Worm (Caenorhabditis elegans) whole organism, L1 larva: ENCODE measurements around the gene wdr-54.

Experiments used
- C16A3.4 ChIP-seq: fragments of 150-350 bp; optimal IDR thresholded peaks from 2 replicates; lab custom pipeline; 2014; ENCODE audit warnings: missing biosample characterization, missing genetic modification characterization
- Y116A8C.19 ChIP-seq: sonication (generic microtip); optimal IDR thresholded peaks from 2 replicates; lab custom pipeline; 2016; ENCODE audit warnings: missing compliant biosample characterization, missing genetic modification characterization, borderline replicate concordance
- aha-1 ChIP-seq: fragments of 150-350 bp; optimal IDR thresholded peaks from 2 replicates; lab custom pipeline; 2014; ENCODE audit warnings: missing biosample characterization, missing genetic modification characterization
- aly-2 ChIP-seq: fragments of 150-350 bp; optimal IDR thresholded peaks from 2 replicates; lab custom pipeline; 2014; ENCODE audit warnings: missing biosample characterization, missing genetic modification characterization
- ama-1 ChIP-seq: fragments of 150-350 bp; optimal IDR thresholded peaks from 2 replicates; lab custom pipeline; 2014
- blmp-1 ChIP-seq: fragments of 150-350 bp; optimal IDR thresholded peaks from 2 replicates; lab custom pipeline; 2014; ENCODE audit warnings: missing biosample characterization, missing genetic modification characterization
- efl-1 ChIP-seq, 4 experiments: fragments of 150-350 bp; optimal IDR thresholded peaks in 3 of 4; peaks in 1 of 4; 1 replicate in 1 of 4; 2 replicates in 3 of 4; lab custom pipeline; 2014; ENCODE audit warnings: missing biosample characterization in 2 of 4, missing genetic modification characterization in 2 of 4, missing genetic modification reagents in 2 of 4
- efl-3 ChIP-seq: fragments of 200-800 bp; sonication (Bioruptor generic); optimal IDR thresholded peaks from 2 replicates; lab custom pipeline; 2018; ENCODE audit warnings: mild to moderate bottlenecking, missing genetic modification characterization, missing compliant biosample characterization
- elt-2 ChIP-seq: sonication (generic microtip); optimal IDR thresholded peaks from 2 replicates; lab custom pipeline; 2016; ENCODE audit warnings: missing genetic modification characterization, mild to moderate bottlenecking, inconsistent platforms, missing compliant biosample characterization, missing genetic modification reagents
- elt-3 ChIP-seq, 6 experiments: fragments of 150-350 bp in 1 of 6; sonication (generic microtip); optimal IDR thresholded peaks; 2 replicates each; lab custom pipeline; 2017 to 2018; ENCODE audit warnings: missing biosample characterization in 6 of 6, missing genetic modification characterization in 6 of 6, inconsistent platforms in 1 of 6
- ets-5 ChIP-seq: fragments of 200-800 bp; sonication (Bioruptor generic); IDR thresholded peaks from 2 replicates; pipeline ENCODE4 v1.3.6; 2022; ENCODE audit warnings: missing genetic modification characterization, missing compliant biosample characterization
- fkh-4 ChIP-seq: sonication (generic microtip); optimal IDR thresholded peaks from 2 replicates; lab custom pipeline; 2016; ENCODE audit warnings: missing compliant biosample characterization, missing genetic modification characterization, borderline replicate concordance
- fkh-8 ChIP-seq: sonication (generic microtip); optimal IDR thresholded peaks from 2 replicates; lab custom pipeline; 2016; ENCODE audit warnings: mild to moderate bottlenecking, missing genetic modification characterization, missing compliant biosample characterization
- fos-1 ChIP-seq: fragments of 150-350 bp; optimal IDR thresholded peaks from 2 replicates; lab custom pipeline; 2014; ENCODE audit warnings: missing biosample characterization, missing genetic modification characterization
- hlh-4 ChIP-seq: sonication (generic microtip); optimal IDR thresholded peaks from 2 replicates; lab custom pipeline; 2016; ENCODE audit warnings: mild to moderate bottlenecking, missing genetic modification characterization, missing compliant biosample characterization
- irx-1 ChIP-seq: sonication (generic microtip); optimal IDR thresholded peaks from 2 replicates; lab custom pipeline; 2016; ENCODE audit warnings: missing genetic modification characterization, missing compliant biosample characterization
- lin-14 ChIP-seq: fragments of 200-800 bp; sonication (Bioruptor generic); optimal IDR thresholded peaks from 2 replicates; lab custom pipeline; 2018; ENCODE audit warnings: mild to moderate bottlenecking, missing genetic modification characterization, moderate library complexity, missing compliant biosample characterization
- lin-15B ChIP-seq: fragments of 150-350 bp; sonication (generic microtip); optimal IDR thresholded peaks from 3 replicates; lab custom pipeline; 2014; ENCODE audit warnings: missing biosample characterization, missing genetic modification characterization
- lin-39 ChIP-seq: fragments of 150-350 bp; optimal IDR thresholded peaks from 2 replicates; lab custom pipeline; 2014; ENCODE audit warnings: missing biosample characterization, missing genetic modification reagents, missing genetic modification characterization
- lir-3 ChIP-seq: sonication (generic microtip); optimal IDR thresholded peaks from 2 replicates; lab custom pipeline; 2016; ENCODE audit warnings: mild to moderate bottlenecking, missing genetic modification characterization, moderate library complexity, missing compliant biosample characterization; ENCODE audit not compliant: poor library complexity
- mab-9 ChIP-seq: fragments of 200-800 bp; sonication (Bioruptor generic); IDR thresholded peaks from 2 replicates; pipeline ENCODE4 v1.3.6; 2022; ENCODE audit warnings: missing genetic modification reagents, missing genetic modification characterization, missing compliant biosample characterization
- mdl-1 ChIP-seq, 2 experiments: fragments of 150-350 bp; optimal IDR thresholded peaks; 2 replicates each; lab custom pipeline; 2014 to 2017; ENCODE audit warnings: missing biosample characterization in 2 of 2, missing genetic modification characterization in 2 of 2, inconsistent platforms in 1 of 2
- mef-2 ChIP-seq: fragments of 150-350 bp; optimal IDR thresholded peaks from 2 replicates; lab custom pipeline; 2014; ENCODE audit warnings: missing biosample characterization, missing genetic modification characterization
- nhr-11 ChIP-seq: fragments of 150-350 bp; optimal IDR thresholded peaks from 2 replicates; lab custom pipeline; 2014; ENCODE audit warnings: missing biosample characterization, missing genetic modification characterization
- nhr-12 ChIP-seq: sonication (generic microtip); optimal IDR thresholded peaks from 2 replicates; lab custom pipeline; 2017; ENCODE audit warnings: missing biosample characterization, missing genetic modification characterization
- nhr-19 ChIP-seq: fragments of 200-800 bp; sonication (Bioruptor generic); conservative IDR thresholded peaks from 2 replicates; pipeline ENCODE4 v1.3.6; 2022; ENCODE audit warnings: missing genetic modification characterization, missing compliant biosample characterization
- nhr-20 ChIP-seq: sonication (generic microtip); optimal IDR thresholded peaks from 2 replicates; lab custom pipeline; 2016; ENCODE audit warnings: mild to moderate bottlenecking, missing genetic modification characterization, missing compliant biosample characterization
- nhr-71 ChIP-seq: sonication (generic microtip); optimal IDR thresholded peaks from 2 replicates; lab custom pipeline; 2016; ENCODE audit warnings: mild to moderate bottlenecking, missing genetic modification characterization, moderate library complexity, missing compliant biosample characterization
- nhr-76 ChIP-seq: sonication (generic microtip); optimal IDR thresholded peaks from 2 replicates; lab custom pipeline; 2017; ENCODE audit warnings: missing biosample characterization, missing genetic modification characterization
- pag-3 ChIP-seq: sonication (generic microtip); optimal IDR thresholded peaks from 2 replicates; lab custom pipeline; 2017; ENCODE audit warnings: missing genetic modification characterization, mild to moderate bottlenecking, missing compliant biosample characterization, antibody characterized with exemption, borderline replicate concordance; ENCODE audit not compliant: insufficient read depth
- rnt-1 ChIP-seq: sonication (generic microtip); optimal IDR thresholded peaks from 2 replicates; lab custom pipeline; 2016; ENCODE audit warnings: mild to moderate bottlenecking, missing genetic modification characterization, moderate library complexity, missing compliant biosample characterization
- snpc-4 ChIP-seq: fragments of 150-350 bp; optimal IDR thresholded peaks from 2 replicates; lab custom pipeline; 2014; ENCODE audit warnings: missing biosample characterization, missing genetic modification characterization
- snu-23 ChIP-seq: sonication (generic microtip); optimal IDR thresholded peaks from 2 replicates; lab custom pipeline; 2016; ENCODE audit warnings: missing genetic modification characterization, missing compliant biosample characterization
- sox-4 ChIP-seq: sonication (generic microtip); optimal IDR thresholded peaks from 2 replicates; lab custom pipeline; 2016; ENCODE audit warnings: missing genetic modification characterization, missing compliant biosample characterization
- swsn-7 ChIP-seq: sonication (generic microtip); optimal IDR thresholded peaks from 2 replicates; lab custom pipeline; 2016; ENCODE audit warnings: missing genetic modification characterization, missing compliant biosample characterization
- tbx-2 ChIP-seq: sonication (generic microtip); optimal IDR thresholded peaks from 2 replicates; lab custom pipeline; 2016; ENCODE audit warnings: missing genetic modification characterization, missing compliant biosample characterization
- tlp-1 ChIP-seq: fragments of 150-350 bp; optimal IDR thresholded peaks from 2 replicates; lab custom pipeline; 2014; ENCODE audit warnings: missing biosample characterization, missing genetic modification characterization
- xbp-1 ChIP-seq: sonication (generic microtip); optimal IDR thresholded peaks from 2 replicates; lab custom pipeline; 2016; ENCODE audit warnings: missing genetic modification characterization, missing compliant biosample characterization
- zag-1 ChIP-seq: fragments of 150-350 bp; optimal IDR thresholded peaks from 2 replicates; lab custom pipeline; 2014; ENCODE audit warnings: missing biosample characterization, missing genetic modification characterization
- zip-4 ChIP-seq: fragments of 200-800 bp; sonication (Bioruptor generic); optimal IDR thresholded peaks from 2 replicates; lab custom pipeline; 2018; ENCODE audit warnings: mild to moderate bottlenecking, missing genetic modification characterization, moderate library complexity, missing compliant biosample characterization

wdr-54 gene

DNA sequence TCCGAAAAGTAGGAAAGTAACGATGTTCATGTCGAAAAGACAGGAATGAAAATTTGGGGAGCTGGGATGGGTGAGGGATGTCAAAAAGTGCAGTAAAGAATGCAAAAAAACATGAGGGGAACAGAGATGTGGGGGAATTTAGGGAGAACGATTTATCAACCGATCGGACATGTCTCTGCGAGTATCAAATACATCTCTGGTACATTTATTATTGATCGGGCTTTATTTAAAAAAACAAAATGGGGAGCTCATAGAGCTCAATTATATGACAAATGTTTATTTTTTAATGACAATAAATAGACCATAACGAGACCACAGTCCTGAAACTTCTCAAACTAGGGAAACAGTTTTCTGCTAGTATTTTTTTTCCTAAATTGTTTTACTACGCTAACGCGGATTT, 18.0 kb upstream of the wdr-54 start, which contains the start of gene F25E2.2:
Gene F25E2.2, minus strand, starts transcription at position 101 of the 400 bp plus-strand sequence.
- TF ChIP-seq nhr-11 (no peak), lir-3 (tag; lab: Kevin White, UChicago) (no peak), C16A3.4 (no peak), efl-1 (optimal IDR thresholded peaks at IDR 0.05; lab: Kevin White, UChicago) (no peak), efl-1 (GFP tag; optimal IDR thresholded peaks at IDR 0.05 in 1 of 2; lab: Kevin White, UChicago) (no peak)

DNA sequence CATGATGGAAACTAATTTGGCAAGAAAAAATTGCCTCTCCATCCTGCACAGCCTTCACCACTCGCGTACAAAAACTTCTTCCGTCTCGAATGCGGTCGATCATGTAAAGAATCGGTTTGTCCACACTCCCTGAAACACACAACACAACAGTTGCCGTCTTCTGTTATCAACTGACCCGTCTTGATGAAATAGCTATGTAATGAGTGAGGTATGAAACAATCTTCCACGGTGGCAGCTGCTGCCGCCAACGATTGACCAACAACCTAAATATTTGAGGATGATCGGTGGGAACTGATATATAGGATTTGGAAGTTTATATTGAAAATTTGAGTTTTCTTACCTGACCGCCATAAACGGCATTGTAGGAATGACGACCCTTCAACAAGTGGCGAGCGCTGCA, 16.4 kb upstream of the wdr-54 start:
- 0 out of 2 replicates have a peak, but pooled peaks have one; percentile 27 for TF ChIP-seq nhr-19
- TF ChIP-seq lin-14 (GFP tag; lab: Kevin White, UChicago) = peak; percentile 42
- no peak for TF ChIP-seq aly-2 (tag; lab: Kevin White, UChicago)
- TF ChIP-seq nhr-71 (tag; lab: Kevin White, UChicago) = peak; percentile 47
- peak; percentile 36 for TF ChIP-seq pag-3
- no peak for TF ChIP-seq sox-4 (tag; lab: Kevin White, UChicago)
- TF ChIP-seq snu-23 (GFP tag; lab: Kevin White, UChicago) = peak; percentile 13
- peak; percentile 59 for TF ChIP-seq rnt-1 (tag; lab: Kevin White, UChicago)

DNA sequence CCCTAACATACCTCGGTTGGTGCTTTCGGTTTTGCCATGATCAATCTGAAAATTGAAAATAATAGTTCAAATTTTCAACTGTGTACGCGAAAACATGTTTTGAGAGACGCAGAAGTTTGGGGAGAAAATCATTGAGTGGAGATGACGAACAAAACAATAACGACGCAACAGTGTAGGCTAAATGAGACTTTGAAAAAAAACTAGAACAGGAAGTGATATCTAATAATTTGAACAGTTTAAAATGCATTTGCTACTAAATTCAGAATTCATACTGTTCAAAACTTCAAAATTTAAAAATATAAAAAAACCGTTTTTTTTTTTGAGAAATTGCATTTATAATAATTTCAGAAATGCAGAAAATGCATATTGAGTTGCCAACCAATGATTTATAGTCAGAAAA, 15.6 kb upstream of the wdr-54 start, which contains the start of gene F25E2.3:
Gene F25E2.3, minus strand, starts transcription at position 101 of the 400 bp plus-strand sequence.
- TF ChIP-seq rnt-1 (tag; lab: Kevin White, UChicago) (no peak), ets-5 (GFP tag; lab: Robert Waterston, UW) (no peak), swsn-7 (tag; lab: Kevin White, UChicago) (no peak), efl-3 (no peak), lin-15B (tag; lab: Kevin White, UChicago) (no peak), blmp-1 (tag; lab: Kevin White, UChicago) (no peak), fkh-4 (tag; lab: Kevin White, UChicago) (no peak), mdl-1 (tag; optimal IDR thresholded peaks at IDR 0.05; lab: Kevin White, UChicago) (no peak), sox-4 (tag; lab: Kevin White, UChicago) (no peak), elt-3 (tag; optimal IDR thresholded peaks at IDR 0.05; lab: Kevin White, UChicago) (no peak), tbx-2 (tag; lab: Kevin White, UChicago) (no peak), nhr-12 (no peak), nhr-11 (no peak), fos-1 (tag; lab: Kevin White, UChicago) (no peak), nhr-20 (tag; lab: Kevin White, UChicago) (no peak), xbp-1 (tag; lab: Kevin White, UChicago) (no peak), zag-1 (tag; lab: Kevin White, UChicago) (no peak), irx-1 (no peak), tlp-1 (no peak), hlh-4 (tag; lab: Kevin White, UChicago) (no peak)
- TF ChIP-seq, all 84 proteins: peak for 0

DNA sequence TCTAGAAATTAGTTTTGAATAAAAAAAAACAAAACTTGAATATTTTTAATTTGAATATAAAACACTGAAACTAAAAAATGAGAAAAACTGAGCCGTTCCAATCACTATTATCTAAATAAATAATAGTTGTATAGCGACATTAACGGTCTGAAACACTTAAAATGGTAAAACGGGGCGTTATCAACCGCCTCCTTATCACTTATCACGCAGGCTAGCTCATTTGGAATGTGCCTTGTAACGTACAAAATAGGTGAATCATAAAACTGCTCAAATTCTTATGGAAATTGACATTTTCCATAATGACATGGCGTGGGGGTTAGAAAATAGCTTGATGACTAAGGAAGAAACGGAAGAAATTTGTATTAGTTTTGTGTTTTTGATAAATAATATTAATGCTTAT, 12.8 kb upstream of the wdr-54 start, which contains the start of gene ifd-2:
Gene ifd-2, minus strand, starts transcription at position 1 of the 400 bp plus-strand sequence.
- no peak for TF ChIP-seq aha-1
- no peak for TF ChIP-seq efl-1 (optimal IDR thresholded peaks at IDR 0.05; lab: Kevin White, UChicago)
- peak in 1 of 2 experiments; percentile 7 for TF ChIP-seq efl-1 (GFP tag; optimal IDR thresholded peaks at IDR 0.05 in 1 of 2; lab: Kevin White, UChicago)
- TF ChIP-seq elt-2 (tag; lab: Kevin White, UChicago) = peak; percentile 51

DNA sequence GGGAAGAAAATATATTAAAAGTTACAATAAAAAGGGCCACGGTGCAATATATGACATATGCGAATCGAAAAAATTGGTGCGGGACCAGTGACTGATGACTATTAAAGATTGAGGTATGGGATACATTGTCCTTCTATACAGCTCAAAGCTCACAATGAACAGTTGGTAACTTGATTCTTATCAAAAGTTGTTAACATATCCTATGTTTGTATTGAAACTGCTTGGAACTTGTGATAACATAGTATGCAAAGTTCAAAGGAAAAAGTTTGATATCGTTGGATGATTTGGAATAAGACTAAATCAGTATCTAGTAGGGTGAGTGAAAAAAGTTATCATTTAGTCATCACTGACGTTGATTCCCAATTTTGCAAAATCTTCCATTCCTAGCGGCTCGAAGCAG, 10.7 kb upstream of the wdr-54 start:
- TF ChIP-seq snpc-4 = no peak
- TF ChIP-seq fkh-8 = no peak
- no peak for TF ChIP-seq Y116A8C.19
- no peak for TF ChIP-seq irx-1
- TF ChIP-seq pag-3 = no peak
- TF ChIP-seq zip-4 (GFP tag; lab: Kevin White, UChicago) = no peak
- no peak for TF ChIP-seq ama-1 (lab: Kevin White, UChicago)
- no peak for TF ChIP-seq nhr-76 (tag; lab: Kevin White, UChicago)
- TF ChIP-seq nhr-20 (tag; lab: Kevin White, UChicago) = no peak
- TF ChIP-seq mef-2 (tag; lab: Kevin White, UChicago) = no peak
- no peak for TF ChIP-seq fkh-4 (tag; lab: Kevin White, UChicago)
- no peak for TF ChIP-seq C16A3.4
- no peak for TF ChIP-seq elt-3 (tag; optimal IDR thresholded peaks at IDR 0.05; lab: Kevin White, UChicago)
- no peak for TF ChIP-seq aly-2 (tag; lab: Kevin White, UChicago)
- TF ChIP-seq mab-9 = no peak
- TF ChIP-seq lin-39 (tag; lab: Kevin White, UChicago) = no peak
- TF ChIP-seq lin-15B (tag; lab: Kevin White, UChicago) = no peak
- TF ChIP-seq, all 84 proteins: peak for 0
